Worm (Caenorhabditis elegans) whole organism, young adult: ENCODE results near the gene F13B12.3.

ENCODE experiments used
- B0336.3 ChIP-seq: fragments of 200-800 bp; sonication (Bioruptor generic); IDR thresholded peaks from 2 replicates; pipeline ENCODE4 v1.3.6; 2022; ENCODE audit warnings: missing genetic modification characterization, missing compliant biosample characterization
- F10E7.11 ChIP-seq: sonication (generic microtip); optimal IDR thresholded peaks from 2 replicates; lab custom pipeline; 2017; ENCODE audit warnings: mild to moderate bottlenecking, missing genetic modification characterization, moderate library complexity, missing compliant biosample characterization
- F33H1.4 ChIP-seq: fragments of 200-800 bp; sonication (Bioruptor generic); IDR thresholded peaks from 2 replicates; pipeline ENCODE4 v1.3.6; 2022; ENCODE audit warnings: missing genetic modification reagents, missing genetic modification characterization, missing compliant biosample characterization
- F55B11.4 ChIP-seq: sonication (generic microtip); optimal IDR thresholded peaks from 2 replicates; lab custom pipeline; 2016; ENCODE audit warnings: missing compliant biosample characterization, missing genetic modification characterization, borderline replicate concordance; ENCODE audit not compliant: insufficient read depth
- F57A8.1 ChIP-seq: fragments of 200-800 bp; sonication (Bioruptor generic); optimal IDR thresholded peaks from 2 replicates; lab custom pipeline; 2018; ENCODE audit warnings: mild to moderate bottlenecking, missing genetic modification characterization, moderate library complexity, missing compliant biosample characterization
- akir-1 ChIP-seq: fragments of 200-800 bp; sonication (Bioruptor generic); optimal IDR thresholded peaks from 2 replicates; lab custom pipeline; 2018; ENCODE audit warnings: mild to moderate bottlenecking, missing genetic modification characterization, moderate library complexity, missing compliant biosample characterization
- aptf-2 ChIP-seq: fragments of 200-800 bp; sonication (Bioruptor generic); conservative IDR thresholded peaks from 2 replicates; pipeline ENCODE4 v1.3.6; 2022; ENCODE audit warnings: missing genetic modification reagents, missing genetic modification characterization, missing compliant biosample characterization
- aptf-3 ChIP-seq: fragments of 200-800 bp; sonication (Bioruptor generic); IDR thresholded peaks from 2 replicates; pipeline ENCODE4 v1.3.6; 2022; ENCODE audit warnings: missing genetic modification characterization, missing compliant biosample characterization
- attf-3 ChIP-seq: fragments of 200-800 bp; sonication (Bioruptor generic); conservative IDR thresholded peaks from 2 replicates; pipeline ENCODE4 v1.3.6; 2022; ENCODE audit warnings: missing genetic modification reagents, missing genetic modification characterization, missing compliant biosample characterization
- attf-5 ChIP-seq: fragments of 200-800 bp; sonication (Bioruptor generic); optimal IDR thresholded peaks from 2 replicates; lab custom pipeline; 2018; ENCODE audit warnings: mild to moderate bottlenecking, missing genetic modification characterization, missing compliant biosample characterization
- bed-2 ChIP-seq: fragments of 200-800 bp; sonication (Bioruptor generic); IDR thresholded peaks from 2 replicates; pipeline ENCODE4 v1.3.6; 2022; ENCODE audit warnings: missing genetic modification reagents, missing genetic modification characterization, missing compliant biosample characterization
- ceh-100 ChIP-seq: fragments of 200-800 bp; sonication (Bioruptor generic); IDR thresholded peaks from 2 replicates; pipeline ENCODE4 v1.3.6; 2022; ENCODE audit warnings: missing genetic modification reagents, missing genetic modification characterization, missing compliant biosample characterization
- ceh-58 ChIP-seq: fragments of 200-800 bp; sonication (Bioruptor generic); IDR thresholded peaks from 2 replicates; pipeline ENCODE4 v1.3.6; 2022; ENCODE audit warnings: missing genetic modification characterization, missing compliant biosample characterization
- egl-18 ChIP-seq: fragments of 200-800 bp; sonication (Bioruptor generic); IDR thresholded peaks from 2 replicates; pipeline ENCODE4 v1.3.6; 2022; ENCODE audit warnings: missing genetic modification reagents, missing genetic modification characterization, missing compliant biosample characterization
- egrh-3 ChIP-seq: fragments of 200-800 bp; sonication (Bioruptor generic); IDR thresholded peaks from 2 replicates; pipeline ENCODE4 v1.3.6; 2022; ENCODE audit warnings: missing genetic modification reagents, missing genetic modification characterization, missing compliant biosample characterization
- ekl-4 ChIP-seq: fragments of 200-800 bp; sonication (Bioruptor generic); IDR thresholded peaks from 2 replicates; pipeline ENCODE4 v1.3.6; 2022; ENCODE audit warnings: missing genetic modification reagents, missing genetic modification characterization, missing compliant biosample characterization
- him-1 ChIP-seq: sonication (generic microtip); optimal IDR thresholded peaks from 2 replicates; lab custom pipeline; 2016; ENCODE audit warnings: missing genotype, missing genetic modification reagents, missing genetic modification characterization, missing compliant biosample characterization
- hlh-12 ChIP-seq: sonication (generic microtip); optimal IDR thresholded peaks from 2 replicates; lab custom pipeline; 2016; ENCODE audit warnings: missing genetic modification characterization, missing compliant biosample characterization
- lin-26 ChIP-seq: fragments of 200-800 bp; sonication (Bioruptor generic); IDR thresholded peaks from 2 replicates; pipeline ENCODE4 v1.3.6; 2022; ENCODE audit warnings: missing genetic modification reagents, missing genetic modification characterization, missing compliant biosample characterization
- lin-35 ChIP-seq, 3 experiments: fragments of 150-350 bp in 2 of 3; sonication (generic microtip) in 1 of 3; optimal IDR thresholded peaks; 2 replicates each; lab custom pipeline; 2014 to 2018; ENCODE audit warnings: missing biosample characterization in 3 of 3, missing genetic modification characterization in 3 of 3, missing genetic modification reagents in 3 of 3
- lsl-1 ChIP-seq: fragments of 200-800 bp; sonication (Bioruptor generic); optimal IDR thresholded peaks from 2 replicates; lab custom pipeline; 2018; ENCODE audit warnings: mild to moderate bottlenecking, missing genetic modification characterization, moderate library complexity, missing compliant biosample characterization
- nfya-2 ChIP-seq: fragments of 200-800 bp; sonication (Bioruptor generic); IDR thresholded peaks from 2 replicates; pipeline ENCODE4 v1.3.6; 2022; ENCODE audit warnings: missing genetic modification reagents, missing genetic modification characterization, missing compliant biosample characterization
- nhr-179 ChIP-seq: sonication (generic microtip); optimal IDR thresholded peaks from 2 replicates; lab custom pipeline; 2016; ENCODE audit warnings: mild to moderate bottlenecking, missing genetic modification characterization, missing compliant biosample characterization
- nhr-80 ChIP-seq: sonication (generic microtip); optimal IDR thresholded peaks from 2 replicates; lab custom pipeline; 2016; ENCODE audit warnings: missing genetic modification characterization, missing compliant biosample characterization
- nhr-90 ChIP-seq: sonication (generic microtip); optimal IDR thresholded peaks from 2 replicates; lab custom pipeline; 2016; ENCODE audit warnings: missing genotype, mild to moderate bottlenecking, missing genetic modification characterization, missing compliant biosample characterization
- rec-8 ChIP-seq, 2 experiments: sonication (generic microtip); optimal IDR thresholded peaks; 2 replicates each; lab custom pipeline; 2016; ENCODE audit warnings: mild to moderate bottlenecking in 2 of 2, missing genetic modification characterization in 2 of 2, missing genetic modification reagents in 2 of 2, missing genotype in 2 of 2, missing biosample characterization in 1 of 2, missing compliant biosample characterization in 1 of 2, moderate library complexity in 1 of 2
- snpc-1.3 ChIP-seq: sonication (generic microtip); optimal IDR thresholded peaks from 2 replicates; lab custom pipeline; 2017; ENCODE audit warnings: missing genetic modification characterization, mild to moderate bottlenecking, missing compliant biosample characterization, antibody characterized with exemption, moderate library complexity, missing genotype, missing genetic modification reagents; ENCODE audit not compliant: insufficient read depth
- snpc-4 ChIP-seq, 5 experiments: fragments of 150-350 bp in 1 of 5; sonication (generic microtip) in 4 of 5; optimal IDR thresholded peaks; 2 replicates each; lab custom pipeline; 2014 to 2018; ENCODE audit warnings: missing genetic modification characterization in 5 of 5, missing biosample characterization in 3 of 5, antibody characterized with exemption in 2 of 5, mild to moderate bottlenecking in 2 of 5, missing compliant biosample characterization in 2 of 5, missing genotype in 2 of 5, moderate library complexity in 2 of 5, missing genetic modification reagents in 1 of 5
- somi-1 ChIP-seq: fragments of 200-800 bp; sonication (Bioruptor generic); optimal IDR thresholded peaks from 2 replicates; lab custom pipeline; 2018; ENCODE audit warnings: mild to moderate bottlenecking, missing genetic modification characterization, missing compliant biosample characterization
- tbx-9 ChIP-seq: sonication (generic microtip); optimal IDR thresholded peaks from 2 replicates; lab custom pipeline; 2016; ENCODE audit warnings: borderline replicate concordance, missing genetic modification characterization, inconsistent platforms, missing compliant biosample characterization
- tlf-1 ChIP-seq: fragments of 200-800 bp; sonication (Bioruptor generic); optimal IDR thresholded peaks from 2 replicates; lab custom pipeline; 2018; ENCODE audit warnings: mild to moderate bottlenecking, missing genetic modification characterization, missing compliant biosample characterization
- ztf-25 ChIP-seq: fragments of 200-800 bp; sonication (Bioruptor generic); IDR thresholded peaks from 2 replicates; pipeline ENCODE4 v1.3.6; 2022; ENCODE audit warnings: missing genetic modification reagents, missing genetic modification characterization, missing compliant biosample characterization

Gene F13B12.3

ce11 chrIV:10422230-10422629 lies 16.7 kb upstream of the F13B12.3 start:
- TF ChIP-seq ceh-100 (no peak), snpc-4 (GFP tag; optimal IDR thresholded peaks at IDR 0.05; lab: Kevin White, UChicago) (no peak), snpc-4 (tag; optimal IDR thresholded peaks at IDR 0.05; lab: Kevin White, UChicago) (peak in 1 of 4 experiments; percentile 11), F10E7.11 (tag; lab: Kevin White, UChicago) (no peak), nfya-2 (GFP tag; lab: Robert Waterston, UW) (no peak), B0336.3 (GFP tag; lab: Robert Waterston, UW) (no peak), egrh-3 (GFP tag; lab: Robert Waterston, UW) (no peak), bed-2 (no peak), nhr-179 (tag; lab: Kevin White, UChicago) (no peak), attf-3 (GFP tag; lab: Robert Waterston, UW) (0 out of 2 replicates have a peak, but pooled peaks have one; percentile 32), lin-26 (GFP tag; lab: Robert Waterston, UW) (no peak)

DNA sequence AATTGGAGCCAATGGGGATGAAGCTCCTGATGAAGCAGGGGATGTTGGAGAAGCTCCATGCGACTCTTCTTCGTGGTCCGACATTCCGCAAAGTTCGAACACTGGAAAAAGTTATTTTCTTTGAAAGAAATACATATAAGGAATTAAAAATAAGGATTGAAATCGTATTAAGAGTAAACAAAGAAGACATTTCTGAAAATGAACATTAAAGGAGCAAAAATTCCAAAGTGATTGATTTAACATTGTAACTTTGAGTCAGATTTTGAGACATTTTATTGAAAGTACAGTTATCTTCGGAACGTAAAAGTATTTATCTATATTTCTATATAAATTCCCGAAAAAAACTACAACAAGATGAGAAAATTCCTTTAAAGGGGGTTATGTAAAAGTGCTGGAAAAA lies 14.4 kb upstream of the F13B12.3 start, which contains the start of gene F13B12.1:
Gene F13B12.1 (minus strand): TSS at position 101 of the 400 bp plus-strand sequence.
- no peak for TF ChIP-seq akir-1 (GFP tag; lab: Kevin White, UChicago)
- TF ChIP-seq F57A8.1 (GFP tag; lab: Kevin White, UChicago) = no peak
- TF ChIP-seq, all 124 proteins: peak for 0

DNA sequence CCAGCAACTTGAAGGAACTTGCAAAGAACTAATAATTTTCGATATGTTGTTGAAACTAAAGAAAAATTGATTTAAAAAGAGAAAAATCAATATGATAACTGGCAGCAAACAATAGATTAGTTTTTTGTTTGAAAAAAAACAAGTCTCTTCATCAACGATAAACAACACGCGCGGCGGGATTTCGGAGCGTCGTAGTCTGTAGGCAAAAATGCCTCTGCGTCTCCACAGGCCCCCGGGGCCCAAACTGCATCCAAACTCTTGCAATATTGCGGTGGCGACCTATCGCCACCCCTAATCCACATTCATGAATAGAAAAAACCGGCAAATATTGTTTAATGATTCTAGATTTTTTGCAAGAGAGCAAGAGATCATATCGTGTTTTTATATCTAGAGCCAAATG lies 13.8 kb upstream of the F13B12.3 start:
- TF ChIP-seq hlh-12 (no peak), snpc-1.3 (tag; lab: Kevin White, UChicago) (peak; percentile 7), attf-3 (GFP tag; lab: Robert Waterston, UW) (peak; percentile 98), lin-26 (GFP tag; lab: Robert Waterston, UW) (no peak), ekl-4 (no peak), nhr-80 (tag; lab: Kevin White, UChicago) (peak; percentile 16), F55B11.4 (tag; lab: Kevin White, UChicago) (no peak), attf-5 (GFP tag; lab: Kevin White, UChicago) (peak; percentile 9), tlf-1 (GFP tag; lab: Kevin White, UChicago) (no peak), rec-8 (tag; optimal IDR thresholded peaks at IDR 0.05; lab: Kevin White, UChicago) (no peak), ztf-25 (no peak), somi-1 (GFP tag; lab: Kevin White, UChicago) (no peak), egl-18 (GFP tag; lab: Robert Waterston, UW) (no peak), nfya-2 (GFP tag; lab: Robert Waterston, UW) (no peak), ceh-100 (no peak), him-1 (tag; lab: Kevin White, UChicago) (no peak), F33H1.4 (GFP tag; lab: Robert Waterston, UW) (no peak), aptf-3 (no peak), snpc-4 (GFP tag; optimal IDR thresholded peaks at IDR 0.05; lab: Kevin White, UChicago) (no peak), snpc-4 (tag; optimal IDR thresholded peaks at IDR 0.05; lab: Kevin White, UChicago) (peak in 1 of 4 experiments; percentile 51), nhr-90 (tag; lab: Kevin White, UChicago) (no peak), lsl-1 (GFP tag; lab: Kevin White, UChicago) (peak; percentile 90)
- TF ChIP-seq, all 124 proteins: peak for 6

- no peak for TF ChIP-seq lin-35 (GFP tag; optimal IDR thresholded peaks at IDR 0.05; lab: Kevin White, UChicago)
- no peak for TF ChIP-seq lsl-1 (GFP tag; lab: Kevin White, UChicago)
- TF ChIP-seq tbx-9 = no peak
- TF ChIP-seq aptf-2 (GFP tag; lab: Robert Waterston, UW) = no peak
- TF ChIP-seq ceh-58 (GFP tag; lab: Robert Waterston, UW) = no peak
- peak; percentile 27 for TF ChIP-seq nhr-80 (tag; lab: Kevin White, UChicago)
- TF ChIP-seq bed-2 = no peak
These were observed 9.8 kb upstream of the F13B12.3 start, which contains the start of gene F13B12.2 for ce11 chrIV:10429129-10429528. Gene F13B12.2, minus strand, starts transcription at chrIV:10429130.
